Fruit fly (Drosophila melanogaster) whole organism: ENCODE data around the gene CG32985.
A peak's percentile ranks its signal among the peaks of the same experiment; 100 is the strongest.

ENCODE experiments used
- CG8478 ChIP-seq: fragments of >200 bp; optimal IDR thresholded peaks from 2 replicates; lab custom pipeline; 2018; ENCODE audit warnings: inconsistent platforms
- Dll ChIP-seq: fragments of >200 bp; optimal IDR thresholded peaks from 2 replicates; lab custom pipeline; 2017
- EcR ChIP-seq, 2 experiments: fragments of >200 bp; optimal IDR thresholded peaks; 2 replicates each; lab custom pipeline; 2017; ENCODE audit warnings: missing biosample characterization in 2 of 2, missing genetic modification characterization in 2 of 2, missing genetic modification reagents in 2 of 2
- pan ChIP-seq: fragments of >200 bp; optimal IDR thresholded peaks from 2 replicates; lab custom pipeline; 2017
- psq ChIP-seq: fragments of >200 bp; optimal IDR thresholded peaks from 2 replicates; lab custom pipeline; 2017
- usp ChIP-seq: fragments of >200 bp; optimal IDR thresholded peaks from 2 replicates; lab custom pipeline; 2017; ENCODE audit warnings: missing biosample characterization, missing genetic modification characterization, mixed read lengths

The CG32985 gene

dm6 chr2L:8946718-8947316, 15.5 kb upstream of the CG32985 start, which contains the start of gene CG46397:
TSS of gene CG46397 (plus strand) at chr2L:8947266.
- TF ChIP-seq EcR (GFP tag; optimal IDR thresholded peaks at IDR 0.05; lab: Kevin White, UChicago), result no peak
- TF ChIP-seq usp (GFP tag; lab: Kevin White, UChicago), result no peak
- no peak for TF ChIP-seq psq (lab: Kevin White, UChicago)
- no peak for TF ChIP-seq CG8478
- TF ChIP-seq pan (lab: Kevin White, UChicago), result no peak
- no peak for TF ChIP-seq Dll (lab: Kevin White, UChicago)

- TF ChIP-seq pan (lab: Kevin White, UChicago) (no peak), psq (lab: Kevin White, UChicago) (no peak), usp (GFP tag; lab: Kevin White, UChicago) (no peak), Dll (lab: Kevin White, UChicago) (no peak), EcR (GFP tag; optimal IDR thresholded peaks at IDR 0.05; lab: Kevin White, UChicago) (no peak)
Observed at dm6 chr2L:8947989-8948388, 14.3 kb upstream of the CG32985 start.

- TF ChIP-seq EcR (GFP tag; optimal IDR thresholded peaks at IDR 0.05; lab: Kevin White, UChicago), result no peak
- TF ChIP-seq usp (GFP tag; lab: Kevin White, UChicago), result no peak
- no peak for TF ChIP-seq CG8478
- no peak for TF ChIP-seq psq (lab: Kevin White, UChicago)
- TF ChIP-seq Dll (lab: Kevin White, UChicago), result no peak
- TF ChIP-seq pan (lab: Kevin White, UChicago), result no peak
Observed at dm6 chr2L:8948650-8949049, 13.7 kb upstream of the CG32985 start.

dm6 chr2L:8949919-8950722, 12.2 kb upstream of the CG32985 start:
- TF ChIP-seq psq (lab: Kevin White, UChicago), result no peak

dm6 chr2L:8951184-8951934, 11.0 kb upstream of the CG32985 start, which contains the start of gene C1GalTA:
TSS of gene C1GalTA (minus strand) at chr2L:8951216.
- TF ChIP-seq CG8478, result no peak
- TF ChIP-seq Dll (lab: Kevin White, UChicago), result no peak
- no peak for TF ChIP-seq usp (GFP tag; lab: Kevin White, UChicago)
- no peak for TF ChIP-seq EcR (GFP tag; optimal IDR thresholded peaks at IDR 0.05; lab: Kevin White, UChicago)
- TF ChIP-seq psq (lab: Kevin White, UChicago), result no peak
- TF ChIP-seq pan (lab: Kevin White, UChicago), result no peak

dm6 chr2L:8952194-8953037, 9.9 kb upstream of the CG32985 start:
- TF ChIP-seq EcR (GFP tag; optimal IDR thresholded peaks at IDR 0.05; lab: Kevin White, UChicago) (no peak), pan (lab: Kevin White, UChicago) (peak; percentile 71)

dm6 chr2L:8955597-8956335, 6.6 kb upstream of the CG32985 start:
- no peak for TF ChIP-seq psq (lab: Kevin White, UChicago)
- no peak for TF ChIP-seq pan (lab: Kevin White, UChicago)
- TF ChIP-seq Dll (lab: Kevin White, UChicago), result no peak
- no peak for TF ChIP-seq EcR (GFP tag; optimal IDR thresholded peaks at IDR 0.05; lab: Kevin White, UChicago)
- no peak for TF ChIP-seq usp (GFP tag; lab: Kevin White, UChicago)
- no peak for TF ChIP-seq CG8478

- no peak for TF ChIP-seq Dll (lab: Kevin White, UChicago)
- TF ChIP-seq psq (lab: Kevin White, UChicago), result no peak
- no peak for TF ChIP-seq CG8478
- no peak for TF ChIP-seq usp (GFP tag; lab: Kevin White, UChicago)
- no peak for TF ChIP-seq EcR (GFP tag; optimal IDR thresholded peaks at IDR 0.05; lab: Kevin White, UChicago)
- no peak for TF ChIP-seq pan (lab: Kevin White, UChicago)
Observed at dm6 chr2L:8956336-8956726, 6.0 kb upstream of the CG32985 start.

dm6 chr2L:8957152-8957551, 5.2 kb upstream of the CG32985 start:
- no peak for TF ChIP-seq Dll (lab: Kevin White, UChicago)
- no peak for TF ChIP-seq psq (lab: Kevin White, UChicago)
- no peak for TF ChIP-seq usp (GFP tag; lab: Kevin White, UChicago)
- TF ChIP-seq CG8478, result no peak
- TF ChIP-seq EcR (GFP tag; optimal IDR thresholded peaks at IDR 0.05; lab: Kevin White, UChicago), result no peak
- no peak for TF ChIP-seq pan (lab: Kevin White, UChicago)

dm6 chr2L:8958046-8958497, 4.3 kb upstream of the CG32985 start:
- TF ChIP-seq usp (GFP tag; lab: Kevin White, UChicago) (no peak), pan (lab: Kevin White, UChicago) (no peak), CG8478 (no peak), EcR (GFP tag; optimal IDR thresholded peaks at IDR 0.05; lab: Kevin White, UChicago) (no peak)
